Worm (Caenorhabditis elegans) whole organism, L4 larva: Measurements from ENCODE around the gene F49H6.12.

Source experiments
- F44E2.7 ChIP-seq: fragments of 200-800 bp; sonication (Bioruptor generic); IDR thresholded peaks from 2 replicates; pipeline ENCODE4 v2.1.2; 2022; ENCODE audit warnings: missing genetic modification characterization, missing compliant biosample characterization
- T26A8.4 ChIP-seq: fragments of 200-800 bp; sonication (Bioruptor generic); IDR thresholded peaks from 2 replicates; pipeline ENCODE4 v1.3.6; 2022; ENCODE audit warnings: missing genetic modification characterization, missing compliant biosample characterization
- Y105C5A.15 ChIP-seq: fragments of 200-800 bp; sonication (Bioruptor generic); IDR thresholded peaks from 2 replicates; pipeline ENCODE4 v1.3.6; 2022; ENCODE audit warnings: missing genetic modification characterization, missing compliant biosample characterization
- Y48G9A.11 ChIP-seq: fragments of 200-800 bp; sonication (Bioruptor generic); IDR thresholded peaks from 2 replicates; pipeline ENCODE4 v1.3.6; 2022; ENCODE audit warnings: missing genetic modification reagents, missing genetic modification characterization, missing compliant biosample characterization
- Y5F2A.4 ChIP-seq: fragments of 200-800 bp; sonication (Bioruptor generic); optimal IDR thresholded peaks from 2 replicates; lab custom pipeline; 2018; ENCODE audit warnings: mild to moderate bottlenecking, missing genetic modification characterization, missing compliant biosample characterization
- ZK337.2 ChIP-seq: fragments of 200-800 bp; sonication (Bioruptor generic); IDR thresholded peaks from 2 replicates; pipeline ENCODE4 v1.3.6; 2022; ENCODE audit warnings: missing genetic modification reagents, missing genetic modification characterization, missing compliant biosample characterization
- attf-4 ChIP-seq: sonication (generic microtip); optimal IDR thresholded peaks from 3 replicates; lab custom pipeline; 2017; ENCODE audit warnings: missing biosample characterization, missing genetic modification characterization
- ceh-82 ChIP-seq: sonication (generic microtip); optimal IDR thresholded peaks from 2 replicates; lab custom pipeline; 2017; ENCODE audit warnings: missing biosample characterization, missing genetic modification characterization
- cey-2 ChIP-seq: sonication (generic microtip); optimal IDR thresholded peaks from 3 replicates; lab custom pipeline; 2017; ENCODE audit warnings: missing genetic modification characterization, mild to moderate bottlenecking, missing compliant biosample characterization, antibody characterized with exemption, borderline replicate concordance; ENCODE audit not compliant: insufficient read depth
- ctbp-1 ChIP-seq: fragments of 200-800 bp; sonication (Bioruptor generic); IDR thresholded peaks from 2 replicates; pipeline ENCODE4 v1.3.6; 2022; ENCODE audit warnings: missing genetic modification reagents, missing genetic modification characterization, missing compliant biosample characterization
- daf-8 ChIP-seq: fragments of 200-800 bp; sonication (Bioruptor generic); IDR thresholded peaks from 2 replicates; pipeline ENCODE4 v1.3.6; 2022; ENCODE audit warnings: missing genetic modification characterization, missing compliant biosample characterization
- dve-1 ChIP-seq: sonication (generic microtip); optimal IDR thresholded peaks from 2 replicates; lab custom pipeline; 2017; ENCODE audit warnings: antibody characterized with exemption, mild to moderate bottlenecking, missing genetic modification characterization, missing compliant biosample characterization; ENCODE audit not compliant: insufficient read depth
- fkh-10 ChIP-seq: fragments of 150-350 bp; optimal IDR thresholded peaks from 2 replicates; lab custom pipeline; 2014; ENCODE audit warnings: missing biosample characterization, missing genetic modification reagents, missing genetic modification characterization
- hlh-11 ChIP-seq: fragments of 200-800 bp; sonication (Bioruptor generic); optimal IDR thresholded peaks from 2 replicates; lab custom pipeline; 2018; ENCODE audit warnings: mild to moderate bottlenecking, missing genetic modification characterization, missing compliant biosample characterization
- jun-1 ChIP-seq: fragments of 150-350 bp; optimal IDR thresholded peaks from 2 replicates; lab custom pipeline; 2014; ENCODE audit warnings: missing biosample characterization, missing genetic modification reagents, missing genetic modification characterization
- lin-38 ChIP-seq: fragments of 200-800 bp; sonication (Bioruptor generic); IDR thresholded peaks from 2 replicates; pipeline ENCODE4 v1.3.6; 2022; ENCODE audit warnings: missing genetic modification reagents, missing genetic modification characterization, missing compliant biosample characterization
- lir-3 ChIP-seq: sonication (generic microtip); optimal IDR thresholded peaks from 2 replicates; lab custom pipeline; 2016; ENCODE audit warnings: mild to moderate bottlenecking, missing genetic modification characterization, missing compliant biosample characterization
- madf-9 ChIP-seq: fragments of 200-800 bp; sonication (Bioruptor generic); conservative IDR thresholded peaks from 2 replicates; pipeline ENCODE4 v1.3.6; 2022; ENCODE audit warnings: missing genetic modification reagents, missing genetic modification characterization, missing compliant biosample characterization
- mep-1 ChIP-seq: fragments of 150-350 bp; sonication (generic microtip); optimal IDR thresholded peaks from 3 replicates; lab custom pipeline; 2014; ENCODE audit warnings: missing biosample characterization, missing genetic modification characterization
- nhr-10 ChIP-seq: fragments of 150-350 bp; optimal IDR thresholded peaks from 2 replicates; lab custom pipeline; 2014; ENCODE audit warnings: missing biosample characterization, missing genetic modification characterization
- nhr-11 ChIP-seq: fragments of 150-350 bp; optimal IDR thresholded peaks from 2 replicates; lab custom pipeline; 2014; ENCODE audit warnings: missing biosample characterization, missing genetic modification characterization
- nhr-25 ChIP-seq: sonication (generic microtip); optimal IDR thresholded peaks from 2 replicates; lab custom pipeline; 2017; ENCODE audit warnings: missing genetic modification characterization, mild to moderate bottlenecking, missing compliant biosample characterization, antibody characterized with exemption, moderate library complexity, borderline replicate concordance; ENCODE audit not compliant: insufficient read depth
- nhr-28 ChIP-seq: fragments of 150-350 bp; optimal IDR thresholded peaks from 2 replicates; lab custom pipeline; 2014; ENCODE audit warnings: missing biosample characterization, missing genetic modification characterization
- nhr-41 ChIP-seq: fragments of 200-800 bp; sonication (Bioruptor generic); IDR thresholded peaks from 2 replicates; pipeline ENCODE4 v1.3.6; 2022; ENCODE audit warnings: missing genetic modification reagents, missing genetic modification characterization, missing compliant biosample characterization
- nhr-42 ChIP-seq: fragments of 200-800 bp; sonication (Bioruptor generic); IDR thresholded peaks from 2 replicates; pipeline ENCODE4 v1.3.6; 2022; ENCODE audit warnings: missing genetic modification characterization, missing compliant biosample characterization
- nhr-48 ChIP-seq: sonication (generic microtip); optimal IDR thresholded peaks from 2 replicates; lab custom pipeline; 2016; ENCODE audit warnings: mild to moderate bottlenecking, missing genetic modification characterization, missing compliant biosample characterization
- nhr-77 ChIP-seq: fragments of 150-350 bp; optimal IDR thresholded peaks from 2 replicates; lab custom pipeline; 2014; ENCODE audit warnings: missing biosample characterization, missing genetic modification characterization
- pqm-1 ChIP-seq: sonication (generic microtip); optimal IDR thresholded peaks from 2 replicates; lab custom pipeline; 2017; ENCODE audit warnings: missing biosample characterization, missing genetic modification characterization
- saeg-2 ChIP-seq: fragments of 200-800 bp; sonication (Bioruptor generic); IDR thresholded peaks from 2 replicates; pipeline ENCODE4 v1.3.6; 2022; ENCODE audit warnings: missing genetic modification reagents, missing genetic modification characterization, missing compliant biosample characterization
- spr-3 ChIP-seq: fragments of 200-800 bp; sonication (Bioruptor generic); optimal IDR thresholded peaks from 2 replicates; lab custom pipeline; 2018; ENCODE audit warnings: mild to moderate bottlenecking, missing genetic modification characterization, missing compliant biosample characterization
- tag-97 ChIP-seq: fragments of 200-800 bp; sonication (Bioruptor generic); IDR thresholded peaks from 2 replicates; pipeline ENCODE4 v1.3.6; 2022; ENCODE audit warnings: missing genetic modification characterization, missing compliant biosample characterization
- tra-1 ChIP-seq: fragments of 200-800 bp; sonication (Bioruptor generic); IDR thresholded peaks from 2 replicates; pipeline ENCODE4 v1.3.6; 2022; ENCODE audit warnings: missing genetic modification reagents, missing genetic modification characterization, missing compliant biosample characterization
- unc-130 ChIP-seq: sonication (generic microtip); optimal IDR thresholded peaks from 2 replicates; lab custom pipeline; 2016; ENCODE audit warnings: missing genetic modification reagents, missing genetic modification characterization, missing compliant biosample characterization
- unc-62 ChIP-seq, 3 experiments: fragments of 150-350 bp in 1 of 3; sonication (generic microtip); optimal IDR thresholded peaks in 2 of 3; peaks in 1 of 3; 1 replicate in 1 of 3; 2 replicates in 2 of 3; lab custom pipeline; 2014 to 2017; ENCODE audit warnings: missing biosample characterization in 3 of 3, missing genetic modification characterization in 3 of 3, missing genetic modification reagents in 3 of 3, missing genotype in 1 of 3
- zip-11 ChIP-seq: fragments of 200-800 bp; sonication (Bioruptor generic); IDR thresholded peaks from 2 replicates; pipeline ENCODE4 v1.3.6; 2022; ENCODE audit warnings: missing genetic modification characterization, missing compliant biosample characterization
- zip-2 ChIP-seq: fragments of 150-350 bp; optimal IDR thresholded peaks from 2 replicates; lab custom pipeline; 2014; ENCODE audit warnings: missing biosample characterization, missing genetic modification characterization

The F49H6.12 gene

ce11 chrV:17008302-17008701 lies 13.0 kb downstream of the F49H6.12 start, which contains the start of gene sri-69:
sri-69 (minus strand) TSS chrV:17008402.
- TF ChIP-seq unc-62 (GFP tag; optimal IDR thresholded peaks at IDR 0.05 in 1 of 2; lab: Kevin White, UChicago) (peak in 1 of 2 experiments; percentile 21), unc-62 (tag; optimal IDR thresholded peaks at IDR 0.05; lab: Kevin White, UChicago) (no peak), nhr-11 (tag; lab: Kevin White, UChicago) (no peak)

DNA sequence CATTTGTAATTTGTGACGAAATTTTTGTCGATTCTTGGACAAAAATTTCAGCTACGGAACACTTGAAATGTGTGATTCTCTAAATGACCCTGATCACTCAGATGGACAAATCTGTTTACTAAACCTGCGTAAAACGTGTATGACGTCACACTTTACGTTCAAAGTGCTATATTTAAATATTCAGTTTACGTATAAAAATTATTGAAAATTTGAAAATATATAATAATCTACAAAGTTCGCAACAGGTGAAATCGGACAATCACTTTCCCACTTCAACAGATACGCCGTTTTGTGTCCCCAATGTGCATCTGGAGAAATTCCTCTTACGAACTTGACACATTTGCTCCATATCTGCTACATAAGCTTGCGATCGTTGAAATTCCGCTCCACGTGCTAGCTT lies 16.1 kb downstream of the F49H6.12 start, which contains the start of gene srh-131:
Gene srh-131 (plus strand): TSS at position 301 of the 400 bp plus-strand sequence.
- TF ChIP-seq Y5F2A.4 (GFP tag; lab: Kevin White, UChicago) (no peak), Y105C5A.15 (no peak), spr-3 (GFP tag; lab: Kevin White, UChicago) (no peak), nhr-42 (GFP tag; lab: Robert Waterston, UW) (no peak), pqm-1 (no peak), dve-1 (tag; lab: Kevin White, UChicago) (no peak), F44E2.7 (no peak), nhr-25 (tag; lab: Kevin White, UChicago) (no peak), ctbp-1 (no peak), attf-4 (no peak), hlh-11 (tag; lab: Kevin White, UChicago) (no peak), mep-1 (tag; lab: Kevin White, UChicago) (no peak), nhr-28 (no peak), ZK337.2 (GFP tag; lab: Robert Waterston, UW) (no peak), nhr-10 (tag; lab: Kevin White, UChicago) (no peak), saeg-2 (GFP tag; lab: Robert Waterston, UW) (no peak), ceh-82 (tag; lab: Kevin White, UChicago) (no peak)

DNA sequence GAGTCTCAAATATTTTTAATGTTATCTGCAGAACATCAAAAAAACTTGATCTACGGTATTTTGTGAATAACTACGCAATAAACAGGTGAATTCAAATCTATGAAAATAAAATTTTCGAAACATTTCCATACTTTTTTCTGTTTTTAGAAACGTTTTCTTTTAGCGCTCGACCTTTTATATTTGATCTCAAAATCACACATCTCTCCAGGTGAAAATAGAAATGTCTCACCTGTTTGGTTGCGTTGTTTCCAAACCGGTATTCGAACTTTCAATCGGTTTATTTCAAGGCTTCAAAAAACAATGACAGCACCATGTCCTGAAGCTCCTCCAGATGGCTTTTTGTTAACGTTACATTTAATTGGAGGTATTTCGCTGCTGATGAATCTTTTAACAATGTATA lies 20.1 kb downstream of the F49H6.12 start, which contains the start of gene sri-9:
Gene sri-9 (plus strand): TSS at position 301 of the 400 bp plus-strand sequence.
- TF ChIP-seq unc-130 (GFP tag; lab: Kevin White, UChicago): no peak
- no peak for TF ChIP-seq Y48G9A.11
- TF ChIP-seq zip-11 (GFP tag; lab: Robert Waterston, UW): no peak
- no peak for TF ChIP-seq Y5F2A.4 (GFP tag; lab: Kevin White, UChicago)
- no peak for TF ChIP-seq jun-1 (tag; lab: Kevin White, UChicago)
- no peak for TF ChIP-seq lin-38 (GFP tag; lab: Robert Waterston, UW)
- TF ChIP-seq nhr-41 (GFP tag; lab: Robert Waterston, UW): no peak
- TF ChIP-seq zip-2 (tag; lab: Kevin White, UChicago): no peak
- TF ChIP-seq tag-97 (GFP tag; lab: Robert Waterston, UW): no peak
- TF ChIP-seq cey-2 (tag; lab: Kevin White, UChicago): no peak
- TF ChIP-seq unc-62 (GFP tag; optimal IDR thresholded peaks at IDR 0.05 in 1 of 2; lab: Kevin White, UChicago): no peak
- TF ChIP-seq unc-62 (tag; optimal IDR thresholded peaks at IDR 0.05; lab: Kevin White, UChicago): no peak
- no peak for TF ChIP-seq attf-4

- TF ChIP-seq unc-62 (GFP tag; optimal IDR thresholded peaks at IDR 0.05 in 1 of 2; lab: Kevin White, UChicago): peak in 1 of 2 experiments; percentile 92
- no peak for TF ChIP-seq unc-62 (tag; optimal IDR thresholded peaks at IDR 0.05; lab: Kevin White, UChicago)
- TF ChIP-seq nhr-77 (tag; lab: Kevin White, UChicago): no peak
These were observed 20.6 kb downstream of the F49H6.12 start for ce11 chrV:17000635-17001034.

- TF ChIP-seq daf-8 (GFP tag; lab: Robert Waterston, UW) (no peak), T26A8.4 (GFP tag; lab: Robert Waterston, UW) (no peak), lir-3 (tag; lab: Kevin White, UChicago) (no peak), madf-9 (no peak), cey-2 (tag; lab: Kevin White, UChicago) (no peak), tra-1 (GFP tag; lab: Robert Waterston, UW) (no peak), nhr-48 (tag; lab: Kevin White, UChicago) (no peak), fkh-10 (GFP tag; lab: Kevin White, UChicago) (no peak), ceh-82 (tag; lab: Kevin White, UChicago) (no peak), zip-11 (GFP tag; lab: Robert Waterston, UW) (no peak)
- TF ChIP-seq, all 104 proteins: peak for 0
These were observed 21.1 kb downstream of the F49H6.12 start, which contains the start of gene str-217 for ce11 chrV:17000204-17000603. str-217 (minus strand) TSS chrV:17000304.
